Fruit fly (Drosophila melanogaster) whole organism: ENCODE data around the gene CG4301.

ENCODE experiments used
- CG8478 ChIP-seq: fragments of >200 bp; optimal IDR thresholded peaks from 2 replicates; lab custom pipeline; 2018; ENCODE audit warnings: inconsistent platforms
- Dll ChIP-seq: fragments of >200 bp; optimal IDR thresholded peaks from 2 replicates; lab custom pipeline; 2017
- EcR ChIP-seq, 2 experiments: fragments of >200 bp; optimal IDR thresholded peaks; 2 replicates each; lab custom pipeline; 2017; ENCODE audit warnings: missing biosample characterization in 2 of 2, missing genetic modification characterization in 2 of 2, missing genetic modification reagents in 2 of 2
- pan ChIP-seq: fragments of >200 bp; optimal IDR thresholded peaks from 2 replicates; lab custom pipeline; 2017
- psq ChIP-seq: fragments of >200 bp; optimal IDR thresholded peaks from 2 replicates; lab custom pipeline; 2017
- usp ChIP-seq: fragments of >200 bp; optimal IDR thresholded peaks from 2 replicates; lab custom pipeline; 2017; ENCODE audit warnings: missing biosample characterization, missing genetic modification characterization, mixed read lengths

The CG4301 gene

dm6 chrX:16456582-16456981 lies 51.3 kb downstream of the CG4301 start:
- TF ChIP-seq psq (lab: Kevin White, UChicago), result no peak
- TF ChIP-seq Dll (lab: Kevin White, UChicago), result no peak
- no peak for TF ChIP-seq usp (GFP tag; lab: Kevin White, UChicago)
- no peak for TF ChIP-seq pan
- TF ChIP-seq CG8478 (lab: Kevin White, UChicago), result no peak
- no peak for TF ChIP-seq EcR (GFP tag; optimal IDR thresholded peaks at IDR 0.05; lab: Kevin White, UChicago)

dm6 chrX:16458551-16458950 lies 53.2 kb downstream of the CG4301 start:
- TF ChIP-seq pan (no peak), psq (lab: Kevin White, UChicago) (no peak), Dll (lab: Kevin White, UChicago) (no peak), EcR (GFP tag; optimal IDR thresholded peaks at IDR 0.05; lab: Kevin White, UChicago) (no peak), usp (GFP tag; lab: Kevin White, UChicago) (no peak), CG8478 (lab: Kevin White, UChicago) (no peak)
